Fruit fly (Drosophila melanogaster): ENCODE data around the gene CG43867.
A peak's percentile ranks its signal among the peaks of the same experiment; 100 is the strongest.

Gene CG43867

dm6 chrX:946162-946561, 18.4 kb upstream of the CG43867 start:
- TF ChIP-seq CG33017 (tag; optimal IDR thresholded peaks at IDR 0.05): no peak
- TF ChIP-seq CG12768 (GFP tag; optimal IDR thresholded peaks at IDR 0.05): peak; percentile 35
- TF ChIP-seq CG7045 (GFP tag; optimal IDR thresholded peaks at IDR 0.05): no peak
- peak; percentile 30 for TF ChIP-seq tj (GFP tag; optimal IDR thresholded peaks at IDR 0.05)
- TF ChIP-seq CG7101 (tag; optimal IDR thresholded peaks at IDR 0.05): no peak
- no peak for TF ChIP-seq Hr96 (GFP tag; optimal IDR thresholded peaks at IDR 0.05)
- peak; percentile 38 for TF ChIP-seq Mnt (GFP tag; optimal IDR thresholded peaks at IDR 0.05)
- no peak for TF ChIP-seq bab1 (GFP tag; optimal IDR thresholded peaks at IDR 0.05)
- TF ChIP-seq cic (GFP tag; optimal IDR thresholded peaks at IDR 0.05): peak; percentile 49
- TF ChIP-seq Crg-1 (GFP tag; optimal IDR thresholded peaks at IDR 0.05): no peak
- no peak for TF ChIP-seq cnc (optimal IDR thresholded peaks at IDR 0.05)
- no peak for TF ChIP-seq ovo (GFP tag; optimal IDR thresholded peaks at IDR 0.05)

- TF ChIP-seq Hr96 (GFP tag; optimal IDR thresholded peaks at IDR 0.05) (no peak), tj (GFP tag; optimal IDR thresholded peaks at IDR 0.05) (no peak), cic (GFP tag; optimal IDR thresholded peaks at IDR 0.05) (no peak), CG1620 (GFP tag; optimal IDR thresholded peaks at IDR 0.05) (no peak), toe (GFP tag; optimal IDR thresholded peaks at IDR 0.05) (no peak), CG14711 (tag; optimal IDR thresholded peaks at IDR 0.05) (no peak), Clk (GFP tag; optimal IDR thresholded peaks at IDR 0.05) (no peak), pad (GFP tag; optimal IDR thresholded peaks at IDR 0.05) (no peak), kay (GFP tag; ENCODE audit: borderline replicate concordance) (no peak), CG5204 (GFP tag; optimal IDR thresholded peaks at IDR 0.05) (no peak), Crg-1 (GFP tag; optimal IDR thresholded peaks at IDR 0.05) (no peak), CG7101 (tag; optimal IDR thresholded peaks at IDR 0.05) (no peak), CG11617 (GFP tag; optimal IDR thresholded peaks at IDR 0.05) (no peak), ovo (GFP tag; optimal IDR thresholded peaks at IDR 0.05) (no peak), cnc (optimal IDR thresholded peaks at IDR 0.05) (no peak), CG7045 (GFP tag; optimal IDR thresholded peaks at IDR 0.05) (no peak), bab1 (GFP tag; optimal IDR thresholded peaks at IDR 0.05) (no peak), Mnt (GFP tag; optimal IDR thresholded peaks at IDR 0.05) (no peak), CG12768 (GFP tag; optimal IDR thresholded peaks at IDR 0.05) (no peak)
These were observed 17.8 kb upstream of the CG43867 start, which contains the start of gene CG3703 for dm6 chrX:945446-946013. TSS of gene CG3703 (minus strand) at chrX:945773.

dm6 chrX:940580-941184, 12.9 kb upstream of the CG43867 start, which contains the start of the genes CG3704 and mus81:
TSS of gene CG3704 (minus strand) at chrX:940805.
TSS of gene mus81 (plus strand) at chrX:941075.
- TF ChIP-seq CG1620 (GFP tag; optimal IDR thresholded peaks at IDR 0.05) (no peak), ovo (GFP tag; optimal IDR thresholded peaks at IDR 0.05) (no peak), CG33017 (tag; optimal IDR thresholded peaks at IDR 0.05) (no peak), bab1 (GFP tag; optimal IDR thresholded peaks at IDR 0.05) (no peak), CG7045 (GFP tag; optimal IDR thresholded peaks at IDR 0.05) (no peak), CG12768 (GFP tag; optimal IDR thresholded peaks at IDR 0.05) (no peak), Clk (GFP tag; optimal IDR thresholded peaks at IDR 0.05) (no peak), CG7101 (tag; optimal IDR thresholded peaks at IDR 0.05) (no peak), toe (GFP tag; optimal IDR thresholded peaks at IDR 0.05) (no peak), pad (GFP tag; optimal IDR thresholded peaks at IDR 0.05) (peak; percentile 15), Hr96 (GFP tag; optimal IDR thresholded peaks at IDR 0.05) (no peak), kay (GFP tag; ENCODE audit: borderline replicate concordance) (no peak), Crg-1 (GFP tag; optimal IDR thresholded peaks at IDR 0.05) (no peak), CG14711 (tag; optimal IDR thresholded peaks at IDR 0.05) (peak; percentile 5), cnc (optimal IDR thresholded peaks at IDR 0.05) (no peak), cic (GFP tag; optimal IDR thresholded peaks at IDR 0.05) (no peak), tj (GFP tag; optimal IDR thresholded peaks at IDR 0.05) (peak; percentile 21), CG11617 (GFP tag; optimal IDR thresholded peaks at IDR 0.05) (no peak), CG5204 (GFP tag; optimal IDR thresholded peaks at IDR 0.05) (no peak), Mnt (GFP tag; optimal IDR thresholded peaks at IDR 0.05) (peak; percentile 68)

dm6 chrX:935901-936207, 8.1 kb upstream of the CG43867 start:
- TF ChIP-seq CG1620 (GFP tag; optimal IDR thresholded peaks at IDR 0.05): no peak
- TF ChIP-seq CG11617 (GFP tag; optimal IDR thresholded peaks at IDR 0.05): no peak
- TF ChIP-seq cnc (optimal IDR thresholded peaks at IDR 0.05): no peak
- no peak for TF ChIP-seq bab1 (GFP tag; optimal IDR thresholded peaks at IDR 0.05)
- no peak for TF ChIP-seq Hr96 (GFP tag; optimal IDR thresholded peaks at IDR 0.05)
- TF ChIP-seq CG7045 (GFP tag; optimal IDR thresholded peaks at IDR 0.05): no peak

DNA sequence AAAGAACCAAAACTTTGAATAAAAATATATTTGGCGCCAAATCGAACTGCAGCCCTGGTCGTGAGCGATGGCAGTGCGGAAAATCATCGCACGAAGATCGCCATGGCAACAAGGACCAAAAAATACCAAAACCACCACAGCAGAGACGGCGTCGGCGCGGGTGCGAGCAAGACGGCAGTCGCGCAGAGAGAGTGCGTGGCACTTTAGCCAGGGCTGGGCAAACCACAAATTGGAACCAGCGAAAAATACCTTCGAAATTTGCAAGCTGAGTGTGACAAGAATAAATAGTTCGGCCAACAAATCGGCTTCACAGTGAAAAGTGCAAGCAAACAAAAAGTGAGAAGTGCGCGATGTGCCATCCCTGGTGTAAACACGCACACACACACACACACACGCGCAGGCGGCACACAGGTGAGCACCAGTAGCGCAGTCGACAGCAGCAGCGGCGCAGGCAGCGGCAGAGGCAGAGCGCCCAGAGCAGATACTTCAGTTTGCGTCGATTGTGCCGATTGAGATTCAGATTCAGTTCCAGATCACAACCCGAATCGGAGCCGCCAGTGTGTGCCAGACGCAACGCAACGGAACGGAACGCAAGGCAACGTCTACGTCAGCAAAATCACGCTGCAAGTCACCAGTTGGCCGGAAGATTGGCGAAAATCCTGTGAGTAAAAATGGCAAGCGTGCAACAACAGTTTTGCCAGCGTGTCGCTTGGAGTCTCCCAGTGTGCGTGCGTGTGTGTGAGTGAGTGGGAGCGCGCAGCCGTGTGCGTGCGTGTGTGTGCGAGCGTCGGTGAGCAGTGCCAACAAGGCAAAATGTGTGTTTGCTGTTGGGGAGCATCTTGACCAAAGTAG, 7.5 kb upstream of the CG43867 start, which contains the start of gene TRAM:
TRAM (plus strand) TSS at position 184 of the 852 bp plus-strand sequence.
- TF ChIP-seq cnc (optimal IDR thresholded peaks at IDR 0.05): no peak
- peak; percentile 96 for TF ChIP-seq bab1 (GFP tag; optimal IDR thresholded peaks at IDR 0.05)
- TF ChIP-seq Clk (GFP tag; optimal IDR thresholded peaks at IDR 0.05): peak; percentile 95
- TF ChIP-seq toe (GFP tag; optimal IDR thresholded peaks at IDR 0.05): peak; percentile 87
- TF ChIP-seq CG7101 (tag; optimal IDR thresholded peaks at IDR 0.05): peak; percentile 97
- peak; percentile 95 for TF ChIP-seq CG7045 (GFP tag; optimal IDR thresholded peaks at IDR 0.05)
- peak; percentile 96 for TF ChIP-seq Crg-1 (GFP tag; optimal IDR thresholded peaks at IDR 0.05)
- TF ChIP-seq CG5204 (GFP tag; optimal IDR thresholded peaks at IDR 0.05): peak; percentile 95
- peak; percentile 98 for TF ChIP-seq Hr96 (GFP tag; optimal IDR thresholded peaks at IDR 0.05)
- peak; percentile 97 for TF ChIP-seq CG1620 (GFP tag; optimal IDR thresholded peaks at IDR 0.05)
- peak; percentile 92 for TF ChIP-seq CG33017 (tag; optimal IDR thresholded peaks at IDR 0.05)
- TF ChIP-seq CG12768 (GFP tag; optimal IDR thresholded peaks at IDR 0.05): peak; percentile 95
- TF ChIP-seq ovo (GFP tag; optimal IDR thresholded peaks at IDR 0.05): peak; percentile 96
- peak; percentile 93 for TF ChIP-seq tj (GFP tag; optimal IDR thresholded peaks at IDR 0.05)
- TF ChIP-seq Mnt (GFP tag; optimal IDR thresholded peaks at IDR 0.05): peak; percentile 94
- no peak for TF ChIP-seq kay (GFP tag; ENCODE audit: borderline replicate concordance)
- peak; percentile 81 for TF ChIP-seq cic (GFP tag; optimal IDR thresholded peaks at IDR 0.05)
- peak; percentile 97 for TF ChIP-seq CG11617 (GFP tag; optimal IDR thresholded peaks at IDR 0.05)
- TF ChIP-seq CG14711 (tag; optimal IDR thresholded peaks at IDR 0.05): peak; percentile 92
- peak; percentile 91 for TF ChIP-seq pad (GFP tag; optimal IDR thresholded peaks at IDR 0.05)

Data from whole organism, adult.